Worm (Caenorhabditis elegans) whole organism, midembryonic: ENCODE measurements around the gene ZK1058.3.

Experiments
- T22C8.4 ChIP-seq: fragments of 200-800 bp; sonication (Bioruptor generic); IDR thresholded peaks from 2 replicates; pipeline ENCODE4 v1.3.6; 2022; ENCODE audit warnings: missing genetic modification characterization, missing compliant biosample characterization
- cog-1 ChIP-seq: sonication (generic microtip); optimal IDR thresholded peaks from 2 replicates; lab custom pipeline; 2016; ENCODE audit warnings: missing genetic modification characterization, missing compliant biosample characterization
- flt-1 ChIP-seq: fragments of 200-800 bp; sonication (Bioruptor generic); IDR thresholded peaks from 2 replicates; pipeline ENCODE4 v1.3.6; 2022; ENCODE audit warnings: missing genetic modification characterization, missing compliant biosample characterization
- klf-2 ChIP-seq: fragments of 200-800 bp; sonication (Bioruptor generic); conservative IDR thresholded peaks from 2 replicates; pipeline ENCODE4 v1.3.6; 2022; ENCODE audit warnings: missing genetic modification reagents, missing genetic modification characterization, missing compliant biosample characterization
- med-1 ChIP-seq: sonication (generic microtip); optimal IDR thresholded peaks from 2 replicates; lab custom pipeline; 2017; ENCODE audit warnings: missing genetic modification characterization, mild to moderate bottlenecking, missing compliant biosample characterization, antibody characterized with exemption, missing genetic modification reagents; ENCODE audit not compliant: insufficient read depth
- ref-1 ChIP-seq: fragments of 200-800 bp; sonication (Bioruptor generic); conservative IDR thresholded peaks from 2 replicates; pipeline ENCODE4 v1.3.6; 2022; ENCODE audit warnings: missing genetic modification reagents, missing genetic modification characterization, missing compliant biosample characterization
- tab-1 ChIP-seq: fragments of 200-800 bp; sonication (Bioruptor generic); IDR thresholded peaks from 2 replicates; pipeline ENCODE4 v1.3.6; 2022; ENCODE audit warnings: missing genetic modification characterization, missing compliant biosample characterization
- ztf-23 ChIP-seq: fragments of 200-800 bp; sonication (Bioruptor generic); IDR thresholded peaks from 2 replicates; pipeline ENCODE4 v1.3.6; 2022; ENCODE audit warnings: missing genetic modification reagents, missing genetic modification characterization, missing compliant biosample characterization
- ztf-29 ChIP-seq: fragments of 200-800 bp; sonication (Bioruptor generic); IDR thresholded peaks from 2 replicates; pipeline ENCODE4 v1.3.6; 2022; ENCODE audit warnings: missing genetic modification reagents, missing genetic modification characterization, missing compliant biosample characterization

- TF ChIP-seq flt-1 (no peak), klf-2 (GFP tag; lab: Robert Waterston, UW) (no peak), ztf-29 (GFP tag; lab: Robert Waterston, UW) (no peak), cog-1 (no peak), ref-1 (GFP tag; lab: Robert Waterston, UW) (no peak), T22C8.4 (GFP tag; lab: Robert Waterston, UW) (no peak), ztf-23 (GFP tag; lab: Robert Waterston, UW) (no peak), med-1 (GFP tag; lab: Kevin White, UChicago) (no peak), tab-1 (GFP tag; lab: Robert Waterston, UW) (no peak)
Observed at ce11 chrIII:3927450-3927849, 8.8 kb downstream of the ZK1058.3 start.
